Worm (Caenorhabditis elegans) whole organism, L1 larva: ENCODE measurements around the gene sra-32.

Source experiments
- blmp-1 ChIP-seq: fragments of 150-350 bp; optimal IDR thresholded peaks from 2 replicates; lab custom pipeline; 2014; ENCODE audit warnings: missing biosample characterization, missing genetic modification characterization
- ceh-82 ChIP-seq, 3 experiments: fragments of 150-350 bp in 1 of 3; sonication (generic microtip) in 2 of 3; optimal IDR thresholded peaks; 2 replicates each; lab custom pipeline; 2014 to 2017; ENCODE audit warnings: missing biosample characterization in 3 of 3, missing genetic modification characterization in 3 of 3
- ces-1 ChIP-seq: fragments of 150-350 bp; optimal IDR thresholded peaks from 2 replicates; lab custom pipeline; 2014; ENCODE audit warnings: missing biosample characterization, missing genetic modification reagents, missing genetic modification characterization
- efl-1 ChIP-seq, 4 experiments: fragments of 150-350 bp; optimal IDR thresholded peaks in 3 of 4; peaks in 1 of 4; 1 replicate in 1 of 4; 2 replicates in 3 of 4; lab custom pipeline; 2014; ENCODE audit warnings: missing biosample characterization in 2 of 4, missing genetic modification characterization in 2 of 4, missing genetic modification reagents in 2 of 4
- hlh-17 ChIP-seq: fragments of 200-800 bp; sonication (Bioruptor generic); optimal IDR thresholded peaks from 2 replicates; lab custom pipeline; 2018; ENCODE audit warnings: missing genetic modification characterization, mild to moderate bottlenecking, missing compliant biosample characterization, moderate library complexity, borderline replicate concordance
- lin-13 ChIP-seq: fragments of 150-350 bp; optimal IDR thresholded peaks from 2 replicates; lab custom pipeline; 2014; ENCODE audit warnings: missing biosample characterization, missing genetic modification reagents, missing genetic modification characterization
- lsy-2 ChIP-seq, 2 experiments: fragments of 150-350 bp; optimal IDR thresholded peaks; 2 replicates each; lab custom pipeline; 2014; ENCODE audit warnings: missing biosample characterization in 2 of 2, missing genetic modification characterization in 2 of 2
- nhr-12 ChIP-seq: sonication (generic microtip); optimal IDR thresholded peaks from 2 replicates; lab custom pipeline; 2017; ENCODE audit warnings: missing biosample characterization, missing genetic modification characterization
- nhr-90 ChIP-seq: sonication (generic microtip); optimal IDR thresholded peaks from 2 replicates; lab custom pipeline; 2016; ENCODE audit warnings: mild to moderate bottlenecking, missing genetic modification characterization, missing compliant biosample characterization; ENCODE audit not compliant: poor library complexity
- rnt-1 ChIP-seq: sonication (generic microtip); optimal IDR thresholded peaks from 2 replicates; lab custom pipeline; 2016; ENCODE audit warnings: mild to moderate bottlenecking, missing genetic modification characterization, moderate library complexity, missing compliant biosample characterization
- skn-1 ChIP-seq: fragments of 150-350 bp; optimal IDR thresholded peaks from 2 replicates; lab custom pipeline; 2014; ENCODE audit warnings: missing biosample characterization, missing genetic modification characterization
- tbx-2 ChIP-seq: sonication (generic microtip); optimal IDR thresholded peaks from 2 replicates; lab custom pipeline; 2016; ENCODE audit warnings: missing genetic modification characterization, missing compliant biosample characterization
- unc-62 ChIP-seq: fragments of 150-350 bp; optimal IDR thresholded peaks from 2 replicates; lab custom pipeline; 2014; ENCODE audit warnings: missing biosample characterization, missing genetic modification reagents, missing genetic modification characterization

DNA sequence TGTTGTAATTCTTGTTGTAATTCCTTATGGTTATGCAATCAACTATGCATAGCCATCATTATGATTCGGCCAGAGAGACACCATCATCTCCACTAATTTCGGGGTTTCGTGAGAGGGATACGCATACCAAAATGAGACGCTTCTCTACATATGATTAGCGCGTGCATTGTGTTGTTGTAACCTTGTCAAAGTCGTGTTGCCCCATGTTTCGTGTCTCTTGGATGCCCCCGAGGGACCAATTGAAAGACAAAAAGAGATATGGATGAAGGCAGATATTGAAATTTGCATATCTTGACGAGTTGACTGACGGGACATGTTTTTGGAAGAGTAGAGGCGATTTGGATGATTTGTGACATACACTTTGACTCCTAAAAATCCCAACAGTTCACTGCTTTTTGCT lies 47.6 kb upstream of the sra-32 start:
- no peak for TF ChIP-seq efl-1 (optimal IDR thresholded peaks at IDR 0.05; lab: Kevin White, UChicago)
- TF ChIP-seq efl-1 (GFP tag; optimal IDR thresholded peaks at IDR 0.05 in 1 of 2; lab: Kevin White, UChicago) = no peak
- no peak for TF ChIP-seq blmp-1 (tag; lab: Kevin White, UChicago)
- TF ChIP-seq nhr-90 (tag; lab: Kevin White, UChicago) = no peak
- TF ChIP-seq hlh-17 (GFP tag; lab: Kevin White, UChicago) = no peak
- no peak for TF ChIP-seq ces-1 (GFP tag; lab: Kevin White, UChicago)
- TF ChIP-seq unc-62 (GFP tag; lab: Kevin White, UChicago) = no peak
- no peak for TF ChIP-seq tbx-2 (tag; lab: Kevin White, UChicago)
- no peak for TF ChIP-seq ceh-82 (tag; optimal IDR thresholded peaks at IDR 0.05; lab: Kevin White, UChicago)
- TF ChIP-seq lin-13 = no peak
- no peak for TF ChIP-seq nhr-12
- TF ChIP-seq rnt-1 = no peak
- no peak for TF ChIP-seq lsy-2 (tag; optimal IDR thresholded peaks at IDR 0.05; lab: Kevin White, UChicago)
- no peak for TF ChIP-seq skn-1 (tag; lab: Kevin White, UChicago)
